Fruit fly (Drosophila melanogaster) whole organism, embryonic: ENCODE results near the gene Mip.

ENCODE experiments used
- Asciz ChIP-seq: fragments of 200-800 bp; sonication (Bioruptor generic); optimal IDR thresholded peaks from 2 replicates; lab custom pipeline; 2017; ENCODE audit warnings: missing biosample characterization, mild to moderate bottlenecking, missing genetic modification characterization, missing genetic modification reagents
- CG1792 ChIP-seq: fragments of 200-800 bp; sonication (Bioruptor generic); optimal IDR thresholded peaks from 2 replicates; lab custom pipeline; 2016; ENCODE audit warnings: missing biosample characterization, missing genetic modification characterization
- CG4360 ChIP-seq: fragments of 200-800 bp; sonication (Bioruptor generic); IDR thresholded peaks from 2 replicates; pipeline ENCODE4 v1.3.6; 2022; ENCODE audit warnings: missing biosample characterization, missing genetic modification characterization
- CG4424 ChIP-seq: fragments of 200-800 bp; sonication (Bioruptor generic); optimal IDR thresholded peaks from 3 replicates; lab custom pipeline; 2016; ENCODE audit warnings: missing biosample characterization, missing genetic modification characterization
- CG4730 ChIP-seq: fragments of 200-800 bp; sonication (Bioruptor generic); IDR thresholded peaks from 2 replicates; pipeline ENCODE4 v1.3.6; 2022; ENCODE audit warnings: missing biosample characterization, missing genetic modification characterization
- CG7928 ChIP-seq: fragments of 200-800 bp; sonication (Bioruptor generic); optimal IDR thresholded peaks from 2 replicates; lab custom pipeline; 2017; ENCODE audit warnings: missing biosample characterization, mild to moderate bottlenecking, missing genetic modification characterization
- CG8359 ChIP-seq: fragments of 200-800 bp; sonication (Bioruptor generic); optimal IDR thresholded peaks from 2 replicates; lab custom pipeline; 2017; ENCODE audit warnings: missing biosample characterization, mild to moderate bottlenecking, missing genetic modification characterization, borderline replicate concordance
- Drgx ChIP-seq: fragments of 200-800 bp; sonication (Bioruptor generic); IDR thresholded peaks from 2 replicates; pipeline ENCODE4 v1.3.6; 2022; ENCODE audit warnings: missing biosample characterization, missing genetic modification characterization
- Elba2 ChIP-seq: fragments of 200-800 bp; sonication (Bioruptor generic); optimal IDR thresholded peaks from 3 replicates; lab custom pipeline; 2016; ENCODE audit warnings: missing biosample characterization, missing genetic modification characterization
- chn ChIP-seq: fragments of 200-800 bp; sonication (Bioruptor generic); optimal IDR thresholded peaks from 2 replicates; lab custom pipeline; 2016; ENCODE audit warnings: missing biosample characterization, missing genetic modification characterization
- da ChIP-seq: fragments of 200-800 bp; sonication (Bioruptor generic); optimal IDR thresholded peaks from 2 replicates; lab custom pipeline; 2016; ENCODE audit warnings: missing biosample characterization, missing genetic modification characterization
- hb ChIP-seq: fragments of 200-800 bp; sonication (Bioruptor generic); IDR thresholded peaks from 3 replicates; pipeline ENCODE4 v1.3.6; 2022; ENCODE audit warnings: missing biosample characterization, missing genetic modification characterization; ENCODE audit not compliant: partially characterized antibody
- jing ChIP-seq: fragments of 200-800 bp; sonication (Bioruptor generic); optimal IDR thresholded peaks from 2 replicates; lab custom pipeline; 2018; ENCODE audit warnings: missing biosample characterization, mild to moderate bottlenecking, missing genetic modification characterization

- TF ChIP-seq Drgx (GFP tag; lab: Robert Waterston, UW), result no peak
- TF ChIP-seq CG1792, result no peak
- no peak for TF ChIP-seq CG4730
- TF ChIP-seq da (GFP tag; lab: Kevin White, UChicago), result no peak
- no peak for TF ChIP-seq Elba2 (GFP tag; lab: Kevin White, UChicago)
- TF ChIP-seq CG4424, result no peak
- no peak for TF ChIP-seq CG7928 (GFP tag; lab: Kevin White, UChicago)
- TF ChIP-seq CG4360 (GFP tag; lab: Robert Waterston, UW), result no peak
- TF ChIP-seq chn (GFP tag; lab: Kevin White, UChicago), result no peak
- no peak for TF ChIP-seq CG8359
- no peak for TF ChIP-seq hb (GFP tag; lab: Robert Waterston, UW)
- no peak for TF ChIP-seq jing (GFP tag; lab: Kevin White, UChicago)
- no peak for TF ChIP-seq Asciz (GFP tag; lab: Kevin White, UChicago)
Measured at dm6 chr3L:17357431-17357830, 8.0 kb upstream of the Mip start.
